Worm (Caenorhabditis elegans) whole organism, L2 larva: ENCODE data around the gene ppat-1.

Experiments
- F13H6.1 ChIP-seq: sonication (generic microtip); optimal IDR thresholded peaks from 2 replicates; lab custom pipeline; 2016; ENCODE audit warnings: missing genetic modification characterization, missing compliant biosample characterization
- R02D3.7 ChIP-seq: fragments of 150-350 bp; optimal IDR thresholded peaks from 2 replicates; lab custom pipeline; 2014; ENCODE audit warnings: missing biosample characterization, missing genetic modification characterization
- Y55F3AM.14 ChIP-seq: fragments of 200-800 bp; sonication (Bioruptor generic); optimal IDR thresholded peaks from 2 replicates; lab custom pipeline; 2018; ENCODE audit warnings: mild to moderate bottlenecking, missing genetic modification characterization, missing compliant biosample characterization
- ZK546.5 ChIP-seq: sonication (generic microtip); optimal IDR thresholded peaks from 2 replicates; lab custom pipeline; 2017; ENCODE audit warnings: missing biosample characterization, missing genetic modification characterization
- alr-1 ChIP-seq: fragments of 150-350 bp; optimal IDR thresholded peaks from 2 replicates; lab custom pipeline; 2014; ENCODE audit warnings: missing biosample characterization, missing genetic modification characterization
- aly-2 ChIP-seq: fragments of 150-350 bp; optimal IDR thresholded peaks from 2 replicates; lab custom pipeline; 2014; ENCODE audit warnings: missing biosample characterization, missing genetic modification characterization
- ama-1 ChIP-seq: fragments of 150-350 bp; optimal IDR thresholded peaks from 2 replicates; lab custom pipeline; 2018; ENCODE audit warnings: inconsistent platforms
- ceh-16 ChIP-seq: fragments of 150-350 bp; optimal IDR thresholded peaks from 2 replicates; lab custom pipeline; 2014; ENCODE audit warnings: missing biosample characterization, missing genetic modification characterization
- ceh-82 ChIP-seq: fragments of 150-350 bp; optimal IDR thresholded peaks from 2 replicates; lab custom pipeline; 2014; ENCODE audit warnings: missing biosample characterization, missing genetic modification characterization
- crh-2 ChIP-seq: sonication (generic microtip); optimal IDR thresholded peaks from 2 replicates; lab custom pipeline; 2017; ENCODE audit warnings: missing biosample characterization, missing genetic modification characterization
- dmd-4 ChIP-seq: sonication (generic microtip); optimal IDR thresholded peaks from 2 replicates; lab custom pipeline; 2017; ENCODE audit warnings: missing biosample characterization, missing genetic modification characterization
- fos-1 ChIP-seq: fragments of 150-350 bp; optimal IDR thresholded peaks from 2 replicates; lab custom pipeline; 2014; ENCODE audit warnings: missing biosample characterization, missing genetic modification characterization
- gmeb-1 ChIP-seq: fragments of 150-350 bp; optimal IDR thresholded peaks from 2 replicates; lab custom pipeline; 2014; ENCODE audit warnings: missing biosample characterization, missing genetic modification characterization
- lin-11 ChIP-seq: fragments of 150-350 bp; sonication (generic microtip); optimal IDR thresholded peaks from 2 replicates; lab custom pipeline; 2014; ENCODE audit warnings: missing biosample characterization, missing genetic modification characterization, inconsistent platforms, mixed read lengths
- lin-13 ChIP-seq: fragments of 150-350 bp; optimal IDR thresholded peaks from 2 replicates; lab custom pipeline; 2014; ENCODE audit warnings: missing biosample characterization, missing genetic modification reagents, missing genetic modification characterization
- lin-39 ChIP-seq: fragments of 150-350 bp; optimal IDR thresholded peaks from 2 replicates; lab custom pipeline; 2014; ENCODE audit warnings: missing biosample characterization, missing genetic modification reagents, missing genetic modification characterization
- lsy-2 ChIP-seq, 2 experiments: fragments of 150-350 bp in 1 of 2; sonication (generic microtip) in 1 of 2; optimal IDR thresholded peaks; 2 replicates each; lab custom pipeline; 2014 to 2017; ENCODE audit warnings: missing biosample characterization in 2 of 2, missing genetic modification characterization in 2 of 2
- mab-5 ChIP-seq: fragments of 150-350 bp; optimal IDR thresholded peaks from 2 replicates; lab custom pipeline; 2014; ENCODE audit warnings: missing biosample characterization, missing genetic modification characterization
- mdl-1 ChIP-seq, 2 experiments: fragments of 150-350 bp in 1 of 2; sonication (generic microtip) in 1 of 2; optimal IDR thresholded peaks; 2 replicates each; lab custom pipeline; 2017; ENCODE audit warnings: missing biosample characterization in 2 of 2, missing genetic modification characterization in 2 of 2
- nhr-10 ChIP-seq: sonication (generic microtip); optimal IDR thresholded peaks from 2 replicates; lab custom pipeline; 2017; ENCODE audit warnings: missing biosample characterization, missing genetic modification characterization
- nhr-11 ChIP-seq: fragments of 150-350 bp; optimal IDR thresholded peaks from 2 replicates; lab custom pipeline; 2014; ENCODE audit warnings: missing biosample characterization, missing genetic modification characterization
- nhr-129 ChIP-seq: fragments of 150-350 bp; optimal IDR thresholded peaks from 2 replicates; lab custom pipeline; 2014; ENCODE audit warnings: missing biosample characterization, missing genetic modification characterization
- nhr-21 ChIP-seq: fragments of 150-350 bp; optimal IDR thresholded peaks from 2 replicates; lab custom pipeline; 2014; ENCODE audit warnings: missing biosample characterization, missing genetic modification characterization
- nhr-23 ChIP-seq: fragments of 150-350 bp; optimal IDR thresholded peaks from 2 replicates; lab custom pipeline; 2014; ENCODE audit warnings: missing biosample characterization, missing genetic modification reagents, missing genetic modification characterization
- nhr-25 ChIP-seq: fragments of 150-350 bp; sonication (generic microtip); optimal IDR thresholded peaks from 3 replicates; lab custom pipeline; 2014; ENCODE audit warnings: missing biosample characterization, missing genetic modification characterization
- nhr-6 ChIP-seq: fragments of 150-350 bp; optimal IDR thresholded peaks from 2 replicates; lab custom pipeline; 2014; ENCODE audit warnings: missing biosample characterization, missing genetic modification characterization
- nhr-77 ChIP-seq: fragments of 150-350 bp; optimal IDR thresholded peaks from 2 replicates; lab custom pipeline; 2014; ENCODE audit warnings: missing biosample characterization, missing genetic modification characterization
- peb-1 ChIP-seq: fragments of 150-350 bp; optimal IDR thresholded peaks from 2 replicates; lab custom pipeline; 2014; ENCODE audit warnings: missing biosample characterization, missing genetic modification characterization
- skn-1 ChIP-seq: sonication (generic microtip); optimal IDR thresholded peaks from 2 replicates; lab custom pipeline; 2017; ENCODE audit warnings: missing biosample characterization, missing genetic modification characterization
- sma-3 ChIP-seq: sonication (generic microtip); optimal IDR thresholded peaks from 2 replicates; lab custom pipeline; 2016; ENCODE audit warnings: missing genetic modification reagents, missing genetic modification characterization, missing compliant biosample characterization
- sma-9 ChIP-seq, 2 experiments: fragments of 150-350 bp in 1 of 2; sonication (generic microtip) in 1 of 2; optimal IDR thresholded peaks; 2 replicates each; lab custom pipeline; 2014 to 2016; ENCODE audit warnings: missing genetic modification characterization in 2 of 2, mild to moderate bottlenecking in 1 of 2, missing biosample characterization in 1 of 2, missing compliant biosample characterization in 1 of 2, missing genetic modification reagents in 1 of 2, moderate library complexity in 1 of 2
- snpc-4 ChIP-seq: fragments of 150-350 bp; optimal IDR thresholded peaks from 2 replicates; lab custom pipeline; 2014; ENCODE audit warnings: missing biosample characterization, missing genetic modification characterization
- unc-55 ChIP-seq: fragments of 150-350 bp; sonication (generic microtip); optimal IDR thresholded peaks from 3 replicates; lab custom pipeline; 2014; ENCODE audit warnings: missing biosample characterization, missing genetic modification reagents, missing genetic modification characterization
- unc-62 ChIP-seq: fragments of 150-350 bp; optimal IDR thresholded peaks from 2 replicates; lab custom pipeline; 2014; ENCODE audit warnings: missing biosample characterization, missing genetic modification reagents, missing genetic modification characterization
- ztf-1 ChIP-seq: fragments of 200-800 bp; sonication (Bioruptor generic); conservative IDR thresholded peaks from 2 replicates; pipeline ENCODE4 v1.3.6; 2022; ENCODE audit warnings: missing genetic modification characterization, missing compliant biosample characterization

Gene ppat-1

DNA sequence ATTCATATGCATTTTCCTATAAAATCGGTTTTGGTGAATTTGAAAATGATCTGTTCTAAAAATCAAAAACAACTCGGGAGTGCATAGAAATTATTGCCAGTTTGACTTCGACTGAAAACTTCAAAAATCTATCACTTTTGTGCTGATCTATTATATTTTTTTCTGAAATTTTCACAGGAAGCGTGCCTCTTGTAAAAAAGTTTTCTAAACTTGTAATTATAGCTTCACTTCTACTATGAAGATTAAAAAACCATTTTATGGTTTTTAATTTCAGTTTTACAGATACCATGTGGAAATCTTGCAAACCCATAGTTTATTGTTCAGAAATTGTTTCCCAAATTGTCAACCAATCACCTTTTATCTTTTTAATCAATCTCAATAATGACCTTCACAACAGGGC is 45.0 kb downstream of the ppat-1 start, which contains the start of gene F17C8.9:
F17C8.9 (plus strand) TSS at position 301 of the 400 bp plus-strand sequence.
- TF ChIP-seq Y55F3AM.14 (GFP tag; lab: Kevin White, UChicago) (no peak), nhr-11 (tag; lab: Kevin White, UChicago) (no peak), dmd-4 (tag; lab: Kevin White, UChicago) (no peak), skn-1 (no peak), ztf-1 (GFP tag; lab: Robert Waterston, UW) (no peak), lin-13 (GFP tag; lab: Kevin White, UChicago) (no peak), lsy-2 (tag; optimal IDR thresholded peaks at IDR 0.05; lab: Kevin White, UChicago) (no peak), crh-2 (tag; lab: Kevin White, UChicago) (no peak), sma-3 (no peak), nhr-23 (tag; lab: Kevin White, UChicago) (no peak), peb-1 (tag; lab: Kevin White, UChicago) (no peak), nhr-21 (tag; lab: Kevin White, UChicago) (no peak), unc-55 (GFP tag; lab: Kevin White, UChicago) (no peak), aly-2 (no peak), nhr-10 (tag; lab: Kevin White, UChicago) (no peak)
- TF ChIP-seq, all 48 proteins: peak for 0

- TF ChIP-seq dmd-4 (tag; lab: Kevin White, UChicago) (no peak), ceh-16 (no peak), mab-5 (tag; lab: Kevin White, UChicago) (no peak), F13H6.1 (tag; lab: Kevin White, UChicago) (no peak), unc-62 (GFP tag; lab: Kevin White, UChicago) (no peak), snpc-4 (tag; lab: Kevin White, UChicago) (no peak), nhr-129 (tag; lab: Kevin White, UChicago) (no peak), lin-11 (tag; lab: Kevin White, UChicago) (no peak), lsy-2 (tag; optimal IDR thresholded peaks at IDR 0.05; lab: Kevin White, UChicago) (no peak), alr-1 (no peak), aly-2 (no peak), crh-2 (tag; lab: Kevin White, UChicago) (no peak), ZK546.5 (tag; lab: Kevin White, UChicago) (no peak)
Measured at ce11 chrIII:4735443-4735842, 46.4 kb downstream of the ppat-1 start, which contains the start of gene F17C8.7. TSS of gene F17C8.7 (plus strand) at chrIII:4735743.

- TF ChIP-seq ama-1 (lab: Kevin White, UChicago) (no peak), dmd-4 (tag; lab: Kevin White, UChicago) (no peak), ceh-82 (tag; lab: Kevin White, UChicago) (no peak), unc-62 (GFP tag; lab: Kevin White, UChicago) (no peak), nhr-10 (tag; lab: Kevin White, UChicago) (no peak), nhr-21 (tag; lab: Kevin White, UChicago) (no peak), R02D3.7 (tag; lab: Kevin White, UChicago) (no peak), nhr-25 (tag; lab: Kevin White, UChicago) (no peak), sma-9 (GFP tag; optimal IDR thresholded peaks at IDR 0.05; lab: Kevin White, UChicago) (no peak), sma-9 (tag; optimal IDR thresholded peaks at IDR 0.05; lab: Kevin White, UChicago) (no peak), crh-2 (tag; lab: Kevin White, UChicago) (no peak), sma-3 (no peak), lin-39 (no peak), nhr-129 (tag; lab: Kevin White, UChicago) (no peak), mab-5 (tag; lab: Kevin White, UChicago) (no peak), mdl-1 (tag; optimal IDR thresholded peaks at IDR 0.05; lab: Kevin White, UChicago) (no peak), snpc-4 (tag; lab: Kevin White, UChicago) (no peak), nhr-6 (tag; lab: Kevin White, UChicago) (no peak), gmeb-1 (no peak), fos-1 (no peak), nhr-23 (tag; lab: Kevin White, UChicago) (no peak)
Measured at ce11 chrIII:4739975-4740374, 50.9 kb downstream of the ppat-1 start, which contains the start of gene ras-2. TSS of gene ras-2 (minus strand) at chrIII:4740075.

- TF ChIP-seq fos-1 (peak; percentile 78), crh-2 (tag; lab: Kevin White, UChicago) (peak; percentile 29), R02D3.7 (tag; lab: Kevin White, UChicago) (no peak), nhr-129 (tag; lab: Kevin White, UChicago) (peak; percentile 27), nhr-23 (tag; lab: Kevin White, UChicago) (no peak), lsy-2 (tag; optimal IDR thresholded peaks at IDR 0.05; lab: Kevin White, UChicago) (peak in 1 of 2 experiments; percentile 28), nhr-77 (no peak), mdl-1 (tag; optimal IDR thresholded peaks at IDR 0.05; lab: Kevin White, UChicago) (no peak)
Measured at ce11 chrIII:4740820-4741219, 51.7 kb downstream of the ppat-1 start.
